Worm (Caenorhabditis elegans): ENCODE data around the gene farl-11.
A peak's percentile ranks its signal among the peaks of the same experiment; 100 is the strongest.

Gene farl-11

ce11 chrII:7102288-7102687, 2.5 kb downstream of the farl-11 start (continued):
- no peak for TF ChIP-seq daf-16 (GFP tag; optimal IDR thresholded peaks at IDR 0.05)
- TF ChIP-seq daf-16 (tag; optimal IDR thresholded peaks at IDR 0.05), result no peak
- no peak for TF ChIP-seq zfp-2 (tag; optimal IDR thresholded peaks at IDR 0.05)
- TF ChIP-seq attf-4 (tag; optimal IDR thresholded peaks at IDR 0.05), result no peak
- no peak for TF ChIP-seq vab-7 (GFP tag; IDR thresholded peaks at IDR 0.05)
- no peak for TF ChIP-seq madf-9 (GFP tag; conservative IDR thresholded peaks at IDR 0.05)
- no peak for TF ChIP-seq lin-39 (tag; optimal IDR thresholded peaks at IDR 0.05)

- TF ChIP-seq snpc-4 (tag; optimal IDR thresholded peaks at IDR 0.05) (no peak), lin-38 (GFP tag; IDR thresholded peaks at IDR 0.05) (peak; percentile 42), dmd-6 (GFP tag; IDR thresholded peaks at IDR 0.05) (peak; percentile 44), lin-1 (GFP tag; IDR thresholded peaks at IDR 0.05) (no peak), hif-1 (tag; optimal IDR thresholded peaks at IDR 0.05) (peak in 1 of 2 experiments; percentile 1), T20F7.1 (GFP tag; optimal IDR thresholded peaks at IDR 0.05) (peak; percentile 59), ama-1 (optimal IDR thresholded peaks at IDR 0.05) (peak; percentile 70), madf-5 (GFP tag; IDR thresholded peaks at IDR 0.05) (0 out of 4 replicates have a peak, but pooled peaks of 1 of the 2 experiments have one; percentile 13), nhr-76 (tag; optimal IDR thresholded peaks at IDR 0.05) (no peak), fkh-10 (GFP tag; optimal IDR thresholded peaks at IDR 0.05) (no peak), saeg-2 (GFP tag; IDR thresholded peaks at IDR 0.05) (0 out of 2 replicates have a peak, but pooled peaks have one; percentile 66), dve-1 (tag; optimal IDR thresholded peaks at IDR 0.05; ENCODE audit: insufficient read depth) (no peak), T26A8.4 (GFP tag; IDR thresholded peaks at IDR 0.05) (peak; percentile 54; the same call in 1 of the 2 replicates), zfp-3 (GFP tag; conservative IDR thresholded peaks at IDR 0.05) (peak; percentile 85; the same call in 1 of the 2 replicates)
These were observed 4.0 kb downstream of the farl-11 start, which contains the start of gene mmaa-1 for ce11 chrII:7100838-7101237. TSS of gene mmaa-1 (minus strand) at chrII:7101165.

DNA sequence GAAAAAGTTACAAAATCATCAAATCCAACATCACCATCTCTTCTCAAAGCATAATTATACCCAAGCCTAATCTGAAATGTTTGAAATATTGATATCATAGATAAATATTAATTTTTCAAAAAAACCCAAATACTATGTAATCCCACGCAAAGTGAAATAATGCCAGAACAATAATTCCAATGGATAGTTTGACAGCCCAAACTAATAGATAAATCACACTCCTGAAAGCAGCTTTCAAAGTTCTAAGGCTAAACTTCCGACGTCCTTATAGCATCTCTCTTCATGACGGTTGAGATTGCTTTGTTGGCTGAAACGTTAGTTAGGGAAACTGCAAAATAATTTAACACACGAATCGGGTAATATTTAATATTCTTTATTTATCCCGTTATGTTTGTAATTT, 5.6 kb downstream of the farl-11 start:
- no peak for TF ChIP-seq unc-39 (tag; optimal IDR thresholded peaks at IDR 0.05)
- no peak for TF ChIP-seq lim-7 (GFP tag; IDR thresholded peaks at IDR 0.05)
- TF ChIP-seq dpl-1 (GFP tag; optimal IDR thresholded peaks at IDR 0.05), result no peak
- peak in 1 of 2 experiments; percentile 31 for TF ChIP-seq hif-1 (tag; optimal IDR thresholded peaks at IDR 0.05)
- TF ChIP-seq T20F7.1 (GFP tag; optimal IDR thresholded peaks at IDR 0.05), result peak; percentile 38
- peak; percentile 74; the same call in 1 of the 2 replicates for TF ChIP-seq zfp-3 (GFP tag; conservative IDR thresholded peaks at IDR 0.05)
- TF ChIP-seq ceh-82 (tag; optimal IDR thresholded peaks at IDR 0.05), result no peak
- no peak for TF ChIP-seq saeg-2 (GFP tag; IDR thresholded peaks at IDR 0.05)
- TF ChIP-seq ctbp-1 (GFP tag; IDR thresholded peaks at IDR 0.05), result no peak
- no peak for TF ChIP-seq nhr-10 (tag; optimal IDR thresholded peaks at IDR 0.05)
- TF ChIP-seq unc-62 (GFP tag; optimal IDR thresholded peaks at IDR 0.05 in 1 of 2), result peak in 1 of 2 experiments; percentile 96
- no peak for TF ChIP-seq unc-62 (tag; optimal IDR thresholded peaks at IDR 0.05)
- no peak for TF ChIP-seq zip-2 (tag; optimal IDR thresholded peaks at IDR 0.05)
- TF ChIP-seq daf-8 (GFP tag; IDR thresholded peaks at IDR 0.05), result no peak
- TF ChIP-seq ceh-20 (GFP tag; IDR thresholded peaks at IDR 0.05), result no peak
- peak; percentile 63 for TF ChIP-seq ama-1 (optimal IDR thresholded peaks at IDR 0.05)
- TF ChIP-seq lin-1 (GFP tag; IDR thresholded peaks at IDR 0.05), result no peak
- TF ChIP-seq egl-43 (GFP tag; IDR thresholded peaks at IDR 0.05), result no peak
- TF ChIP-seq tag-97 (GFP tag; IDR thresholded peaks at IDR 0.05), result no peak
- 0 out of 4 replicates have a peak, but pooled peaks of 1 of the 2 experiments have one; percentile 3 for TF ChIP-seq madf-5 (GFP tag; IDR thresholded peaks at IDR 0.05)
- no peak for TF ChIP-seq cey-2 (tag; optimal IDR thresholded peaks at IDR 0.05; ENCODE audit: borderline replicate concordance, insufficient read depth)
- no peak for TF ChIP-seq nhr-41 (GFP tag; IDR thresholded peaks at IDR 0.05)
- TF ChIP-seq F49E8.2 (tag; optimal IDR thresholded peaks at IDR 0.05; ENCODE audit: borderline replicate concordance), result no peak
- TF ChIP-seq nhr-6 (tag; optimal IDR thresholded peaks at IDR 0.05), result no peak
- TF ChIP-seq lsy-2 (tag; optimal IDR thresholded peaks at IDR 0.05), result peak in 1 of 2 experiments; percentile 10
- no peak for TF ChIP-seq Y105C5A.15 (GFP tag; IDR thresholded peaks at IDR 0.05)
- no peak for TF ChIP-seq nhr-25 (tag; optimal IDR thresholded peaks at IDR 0.05; ENCODE audit: borderline replicate concordance, insufficient read depth)
- no peak for TF ChIP-seq daf-16 (GFP tag; optimal IDR thresholded peaks at IDR 0.05)
- TF ChIP-seq daf-16 (tag; optimal IDR thresholded peaks at IDR 0.05), result no peak
